Worm (Caenorhabditis elegans) whole organism, L3 larva: Measurements from ENCODE around the gene Y60C6A.2.

Source experiments
- nhr-11 ChIP-seq: fragments of 150-350 bp; optimal IDR thresholded peaks from 2 replicates; lab custom pipeline; 2014; ENCODE audit warnings: missing biosample characterization, missing genetic modification characterization
- nhr-23 ChIP-seq: fragments of 150-350 bp; optimal IDR thresholded peaks from 2 replicates; lab custom pipeline; 2014; ENCODE audit warnings: missing biosample characterization, missing genetic modification reagents, missing genetic modification characterization
- nhr-237 ChIP-seq: fragments of 150-350 bp; optimal IDR thresholded peaks from 2 replicates; lab custom pipeline; 2014; ENCODE audit warnings: missing biosample characterization, missing genetic modification characterization
- nhr-76 ChIP-seq: fragments of 150-350 bp; sonication (generic microtip); optimal IDR thresholded peaks from 5 replicates; lab custom pipeline; 2014; ENCODE audit warnings: missing biosample characterization, missing genetic modification characterization
- pqm-1 ChIP-seq: fragments of 150-350 bp; optimal IDR thresholded peaks from 2 replicates; lab custom pipeline; 2017; ENCODE audit warnings: missing biosample characterization, missing genetic modification characterization, inconsistent platforms
- ztf-11 ChIP-seq: fragments of 150-350 bp; optimal IDR thresholded peaks from 2 replicates; lab custom pipeline; 2014; ENCODE audit warnings: missing biosample characterization, missing genetic modification characterization

- no peak for TF ChIP-seq pqm-1 (tag; lab: Kevin White, UChicago)
- no peak for TF ChIP-seq nhr-76 (tag; lab: Kevin White, UChicago)
- no peak for TF ChIP-seq nhr-11
- no peak for TF ChIP-seq ztf-11 (tag; lab: Kevin White, UChicago)
- no peak for TF ChIP-seq nhr-23 (tag; lab: Kevin White, UChicago)
- TF ChIP-seq nhr-237 (tag; lab: Kevin White, UChicago) = no peak
These were observed 7.7 kb downstream of the Y60C6A.2 start, which contains the start of gene C18G1.1 for ce11 chrV:4777388-4777986.
